Worm (Caenorhabditis elegans): Measurements from ENCODE around the gene F23B12.7.

DNA sequence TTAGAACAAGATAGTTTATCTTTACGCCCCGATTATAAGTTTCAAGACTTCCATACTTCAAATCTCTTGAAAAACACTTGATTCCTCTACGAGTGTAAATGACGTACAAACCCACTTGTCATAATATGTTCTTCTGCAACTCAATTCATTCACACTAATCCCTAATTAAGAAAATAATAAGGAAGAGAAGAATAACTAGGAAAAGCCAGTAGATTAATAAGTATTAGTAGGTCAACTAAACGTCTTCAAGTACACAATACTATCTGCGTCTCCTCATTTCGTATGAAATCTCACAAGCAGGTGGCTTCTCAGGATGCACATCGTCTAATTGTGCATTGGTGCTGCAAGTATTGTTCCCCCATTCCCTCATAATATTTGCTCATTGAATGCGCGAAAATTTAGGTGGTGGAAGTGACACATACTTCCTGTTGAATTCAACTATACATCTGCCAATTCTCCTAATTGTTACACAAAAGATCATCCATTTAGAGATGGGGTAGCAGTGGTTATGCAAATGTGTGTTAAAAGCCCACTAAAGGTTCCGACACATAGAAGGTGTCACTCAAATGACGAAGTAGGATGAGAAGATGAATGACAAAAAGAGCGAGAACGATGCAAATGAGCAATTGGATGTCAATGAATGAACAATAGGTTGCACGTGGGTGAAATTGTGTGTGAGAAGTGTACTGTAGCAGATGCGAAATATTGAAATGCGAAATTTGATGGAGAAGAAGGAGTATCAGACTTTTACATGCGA lies 22.2 kb upstream of the F23B12.7 start:
- no peak for TF ChIP-seq ceh-100 (GFP tag; IDR thresholded peaks at IDR 0.05)
- TF ChIP-seq dpl-1 (GFP tag; optimal IDR thresholded peaks at IDR 0.05), result no peak
- no peak for TF ChIP-seq lsy-27 (tag; optimal IDR thresholded peaks at IDR 0.05; ENCODE audit: borderline replicate concordance, insufficient read depth)

Data from whole organism, young adult.